Fruit fly (Drosophila melanogaster) whole organism, embryonic: ENCODE results near the gene CG2059.

Source experiments
- Awh ChIP-seq: fragments of 200-800 bp; sonication (Bioruptor generic); IDR thresholded peaks from 2 replicates; pipeline ENCODE4, ENCODE4 v1.3.6; 2022; ENCODE audit warnings: missing biosample characterization, missing genetic modification characterization
- Blimp-1 ChIP-seq: fragments of 200-800 bp; sonication (Bioruptor generic); optimal IDR thresholded peaks from 3 replicates; lab custom pipeline; 2018; ENCODE audit warnings: missing biosample characterization, missing genetic modification characterization, mild to moderate bottlenecking, moderate library complexity, missing genetic modification reagents
- CG10274 ChIP-seq: fragments of 200-800 bp; sonication (Bioruptor generic); optimal IDR thresholded peaks from 3 replicates; lab custom pipeline; 2017; ENCODE audit warnings: missing biosample characterization, mild to moderate bottlenecking, missing genetic modification characterization
- CG10321 ChIP-seq: fragments of 200-800 bp; sonication (Bioruptor generic); IDR thresholded peaks from 2 replicates; pipeline ENCODE4 v1.3.6; 2022; ENCODE audit warnings: missing biosample characterization, missing genetic modification characterization
- CG10431 ChIP-seq: fragments of 200-800 bp; sonication (Bioruptor generic); optimal IDR thresholded peaks from 3 replicates; lab custom pipeline; 2018; ENCODE audit warnings: missing biosample characterization, mild to moderate bottlenecking, missing genetic modification characterization
- CG10565 ChIP-seq: fragments of 200-800 bp; sonication (Bioruptor generic); optimal IDR thresholded peaks from 3 replicates; lab custom pipeline; 2016; ENCODE audit warnings: missing biosample characterization, mild to moderate bottlenecking, missing genetic modification characterization
- CG11085 ChIP-seq: fragments of 200-800 bp; sonication (Bioruptor generic); IDR thresholded peaks from 2 replicates; pipeline ENCODE4 v1.3.6; 2022; ENCODE audit warnings: missing biosample characterization, missing genetic modification characterization
- CG11093 ChIP-seq: fragments of 200-800 bp; sonication (Bioruptor generic); IDR thresholded peaks from 3 replicates; pipeline ENCODE4 v1.3.6; 2022; ENCODE audit warnings: missing biosample characterization, missing genetic modification characterization
- CG11456 ChIP-seq: fragments of 200-800 bp; sonication (Bioruptor generic); IDR thresholded peaks from 3 replicates; pipeline ENCODE4 v1.3.6; 2022; ENCODE audit warnings: missing biosample characterization, missing genetic modification characterization
- CG12659 ChIP-seq: fragments of 200-800 bp; sonication (Bioruptor generic); optimal IDR thresholded peaks from 3 replicates; lab custom pipeline; 2017; ENCODE audit warnings: mild to moderate bottlenecking, missing biosample characterization, missing genetic modification reagents, missing genetic modification characterization
- CG12942 ChIP-seq: fragments of 200-800 bp; sonication (Bioruptor generic); optimal IDR thresholded peaks from 3 replicates; lab custom pipeline; 2016; ENCODE audit warnings: missing biosample characterization, missing genetic modification characterization
- CG14441 ChIP-seq: fragments of 200-800 bp; sonication (Bioruptor generic); IDR thresholded peaks from 2 replicates; pipeline ENCODE4 v1.3.6; 2022; ENCODE audit warnings: missing biosample characterization, missing genetic modification characterization
- CG1647 ChIP-seq: fragments of 200-800 bp; sonication (Bioruptor generic); optimal IDR thresholded peaks from 3 replicates; lab custom pipeline; 2016; ENCODE audit warnings: missing biosample characterization, missing genetic modification characterization
- CG16779 ChIP-seq: fragments of 200-800 bp; sonication (Bioruptor generic); IDR thresholded peaks from 2 replicates; pipeline ENCODE4 v1.3.6; 2022; ENCODE audit warnings: missing biosample characterization, missing genetic modification characterization
- CG16863 ChIP-seq: fragments of 200-800 bp; sonication (Bioruptor generic); optimal IDR thresholded peaks from 3 replicates; lab custom pipeline; 2016; ENCODE audit warnings: missing biosample characterization, missing genetic modification characterization
- CG17328 ChIP-seq: fragments of 200-800 bp; sonication (Bioruptor generic); IDR thresholded peaks from 2 replicates; pipeline ENCODE4 v1.3.6; 2022; ENCODE audit warnings: missing biosample characterization, missing genetic modification characterization
- CG17829 ChIP-seq: fragments of 200-800 bp; optimal IDR thresholded peaks from 2 replicates; lab custom pipeline; 2019; ENCODE audit warnings: missing biosample characterization, mild to moderate bottlenecking, missing genetic modification characterization, moderate library complexity
- CG2712 ChIP-seq: fragments of 200-800 bp; optimal IDR thresholded peaks from 3 replicates; lab custom pipeline; 2019; ENCODE audit warnings: missing biosample characterization, mild to moderate bottlenecking, missing genetic modification characterization, moderate library complexity
- CG2889 ChIP-seq: fragments of 200-800 bp; sonication (Bioruptor generic); IDR thresholded peaks from 3 replicates; pipeline ENCODE4 v1.3.6; 2022; ENCODE audit warnings: missing biosample characterization, missing genetic modification characterization
- CG32772 ChIP-seq: fragments of 200-800 bp; sonication (Bioruptor generic); IDR thresholded peaks from 2 replicates; pipeline ENCODE4 v1.3.6; 2022; ENCODE audit warnings: missing biosample characterization, missing genetic modification characterization
- CG4820 ChIP-seq: fragments of 200-800 bp; sonication (Bioruptor generic); optimal IDR thresholded peaks from 3 replicates; lab custom pipeline; 2016; ENCODE audit warnings: missing biosample characterization, missing genetic modification characterization
- CG6272 ChIP-seq: fragments of 200-800 bp; sonication (Bioruptor generic); IDR thresholded peaks from 2 replicates; pipeline ENCODE4 v1.3.6; 2022; ENCODE audit warnings: missing biosample characterization, missing genetic modification characterization
- CG7987 ChIP-seq: fragments of 200-800 bp; sonication (Bioruptor generic); optimal IDR thresholded peaks from 2 replicates; lab custom pipeline; 2018; ENCODE audit warnings: missing biosample characterization, mild to moderate bottlenecking, missing genetic modification characterization, moderate library complexity
- CG8924 ChIP-seq: fragments of 200-800 bp; optimal IDR thresholded peaks from 3 replicates; lab custom pipeline; 2019; ENCODE audit warnings: missing biosample characterization, mild to moderate bottlenecking, missing genetic modification characterization, moderate library complexity
- CoRest ChIP-seq: fragments of 200-800 bp; sonication (Bioruptor generic); optimal IDR thresholded peaks from 3 replicates; lab custom pipeline; 2018; ENCODE audit warnings: missing biosample characterization, mild to moderate bottlenecking, missing genetic modification characterization, moderate library complexity
- Dbx ChIP-seq: fragments of 200-800 bp; sonication (Bioruptor generic); IDR thresholded peaks from 3 replicates; pipeline ENCODE4 v1.3.6; 2022; ENCODE audit warnings: missing biosample characterization, missing genetic modification characterization
- ERR ChIP-seq: fragments of 200-800 bp; sonication (Bioruptor generic); optimal IDR thresholded peaks from 2 replicates; lab custom pipeline; 2016; ENCODE audit warnings: missing biosample characterization, missing genetic modification characterization
- Elba2 ChIP-seq: fragments of 200-800 bp; sonication (Bioruptor generic); optimal IDR thresholded peaks from 3 replicates; lab custom pipeline; 2016; ENCODE audit warnings: missing biosample characterization, missing genetic modification characterization
- Med ChIP-seq: fragments of 200-800 bp; sonication (Bioruptor generic); peaks from one replicate; lab custom pipeline; 2016; ENCODE audit warnings: missing biosample characterization, missing genetic modification characterization, mild to moderate bottlenecking, inconsistent platforms, moderate library complexity
- Nf-YB ChIP-seq: fragments of 200-800 bp; sonication (Bioruptor generic); optimal IDR thresholded peaks from 3 replicates; lab custom pipeline; 2019; ENCODE audit warnings: missing biosample characterization, mild to moderate bottlenecking, missing genetic modification characterization, moderate library complexity
- Rfx ChIP-seq: fragments of 200-800 bp; sonication (Bioruptor generic); IDR thresholded peaks from 2 replicates; pipeline ENCODE4 v1.3.6; 2022; ENCODE audit warnings: missing biosample characterization, missing genetic modification characterization
- Scr ChIP-seq: fragments of 200-800 bp; sonication (Bioruptor generic); IDR thresholded peaks from 2 replicates; pipeline ENCODE4 v1.3.6; 2022; ENCODE audit warnings: missing biosample characterization, missing genetic modification characterization; ENCODE audit not compliant: partially characterized antibody
- ara ChIP-seq: fragments of 200-800 bp; sonication (Bioruptor generic); IDR thresholded peaks from 2 replicates; pipeline ENCODE4 v1.3.6; 2022; ENCODE audit warnings: missing biosample characterization, missing genetic modification characterization
- bigmax ChIP-seq: fragments of 200-800 bp; sonication (Bioruptor generic); optimal IDR thresholded peaks from 2 replicates; lab custom pipeline; 2018; ENCODE audit warnings: missing biosample characterization, mild to moderate bottlenecking, missing genetic modification characterization
- bowl ChIP-seq: fragments of 200-800 bp; sonication (Bioruptor generic); IDR thresholded peaks from 2 replicates; pipeline ENCODE4 v1.3.6; 2022; ENCODE audit warnings: missing biosample characterization, missing genetic modification characterization
- cato ChIP-seq: fragments of 200-800 bp; sonication (Bioruptor generic); optimal IDR thresholded peaks from 2 replicates; lab custom pipeline; 2016; ENCODE audit warnings: missing biosample characterization, missing genetic modification characterization, borderline replicate concordance
- ewg ChIP-seq: fragments of 200-800 bp; sonication (Bioruptor generic); optimal IDR thresholded peaks from 3 replicates; lab custom pipeline; 2017; ENCODE audit warnings: mild to moderate bottlenecking, missing biosample characterization, missing genetic modification reagents, missing genetic modification characterization
- fd102C ChIP-seq: fragments of 200-800 bp; sonication (Bioruptor generic); optimal IDR thresholded peaks from 2 replicates; lab custom pipeline; 2018; ENCODE audit warnings: missing biosample characterization, mild to moderate bottlenecking, missing genetic modification characterization, moderate library complexity
- fu2 ChIP-seq: fragments of 200-800 bp; sonication (Bioruptor generic); optimal IDR thresholded peaks from 2 replicates; lab custom pipeline; 2016; ENCODE audit warnings: missing biosample characterization, missing genetic modification characterization
- maf-S ChIP-seq: fragments of 200-800 bp; sonication (Bioruptor generic); optimal IDR thresholded peaks from 2 replicates; lab custom pipeline; 2016; ENCODE audit warnings: missing biosample characterization, missing genetic modification characterization
- mam ChIP-seq: fragments of 200-800 bp; sonication (Bioruptor generic); optimal IDR thresholded peaks from 3 replicates; lab custom pipeline; 2016; ENCODE audit warnings: missing biosample characterization, missing genetic modification characterization
- mld ChIP-seq: fragments of 200-800 bp; sonication (Bioruptor generic); IDR thresholded peaks from 3 replicates; pipeline ENCODE4 v1.3.6; 2022; ENCODE audit warnings: missing biosample characterization, missing genetic modification characterization; ENCODE audit not compliant: partially characterized antibody
- pita ChIP-seq: fragments of 200-800 bp; sonication (Bioruptor generic); optimal IDR thresholded peaks from 2 replicates; lab custom pipeline; 2017; ENCODE audit warnings: missing biosample characterization, mild to moderate bottlenecking, missing genetic modification characterization
- sd ChIP-seq: fragments of 200-800 bp; sonication (Bioruptor generic); optimal IDR thresholded peaks from 3 replicates; lab custom pipeline; 2018; ENCODE audit warnings: missing biosample characterization, mild to moderate bottlenecking, missing genetic modification characterization, moderate library complexity
- sens-2 ChIP-seq: fragments of 200-800 bp; sonication (Bioruptor generic); IDR thresholded peaks from 2 replicates; pipeline ENCODE4 v1.3.6; 2022; ENCODE audit warnings: missing biosample characterization, missing genetic modification characterization
- usp ChIP-seq: fragments of >200 bp; optimal IDR thresholded peaks from 2 replicates; lab custom pipeline; 2017; ENCODE audit warnings: missing biosample characterization, missing genetic modification characterization

CG2059 gene

DNA sequence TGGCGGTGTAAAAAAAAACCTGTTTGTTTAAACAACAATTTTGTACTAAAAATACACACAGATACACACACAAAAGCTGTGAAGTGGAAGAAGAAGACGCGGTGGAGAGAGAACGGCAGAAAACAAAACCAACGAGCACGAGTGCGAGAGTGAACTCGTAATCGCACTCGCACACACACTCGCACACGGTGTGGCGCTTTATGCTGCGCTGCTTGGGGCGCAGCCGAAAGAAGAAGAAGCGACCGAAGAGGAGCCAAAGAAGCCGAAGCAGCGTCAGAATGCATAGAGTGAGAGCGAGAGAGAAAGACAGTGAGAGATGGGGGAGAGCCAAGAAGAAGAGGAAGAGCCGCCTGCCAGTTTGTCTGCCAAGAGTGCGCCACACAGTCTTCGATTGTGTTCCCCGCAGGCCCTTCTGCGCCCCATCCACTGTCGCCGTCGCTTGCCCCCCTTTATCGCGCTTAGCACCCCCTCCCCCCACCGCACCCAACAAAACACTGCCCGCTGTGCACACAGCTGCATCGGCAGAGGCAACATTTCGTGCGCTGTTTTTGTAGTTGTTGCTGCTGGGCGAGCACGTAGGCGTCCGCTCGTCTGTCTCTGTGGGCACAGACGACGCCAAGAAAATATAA lies 14.7 kb downstream of the CG2059 start (continued):
- TF ChIP-seq CG32772 (GFP tag; lab: Robert Waterston, UW), result peak; percentile 34; the same call in 1 of the 2 replicates
- no peak for TF ChIP-seq mld

DNA sequence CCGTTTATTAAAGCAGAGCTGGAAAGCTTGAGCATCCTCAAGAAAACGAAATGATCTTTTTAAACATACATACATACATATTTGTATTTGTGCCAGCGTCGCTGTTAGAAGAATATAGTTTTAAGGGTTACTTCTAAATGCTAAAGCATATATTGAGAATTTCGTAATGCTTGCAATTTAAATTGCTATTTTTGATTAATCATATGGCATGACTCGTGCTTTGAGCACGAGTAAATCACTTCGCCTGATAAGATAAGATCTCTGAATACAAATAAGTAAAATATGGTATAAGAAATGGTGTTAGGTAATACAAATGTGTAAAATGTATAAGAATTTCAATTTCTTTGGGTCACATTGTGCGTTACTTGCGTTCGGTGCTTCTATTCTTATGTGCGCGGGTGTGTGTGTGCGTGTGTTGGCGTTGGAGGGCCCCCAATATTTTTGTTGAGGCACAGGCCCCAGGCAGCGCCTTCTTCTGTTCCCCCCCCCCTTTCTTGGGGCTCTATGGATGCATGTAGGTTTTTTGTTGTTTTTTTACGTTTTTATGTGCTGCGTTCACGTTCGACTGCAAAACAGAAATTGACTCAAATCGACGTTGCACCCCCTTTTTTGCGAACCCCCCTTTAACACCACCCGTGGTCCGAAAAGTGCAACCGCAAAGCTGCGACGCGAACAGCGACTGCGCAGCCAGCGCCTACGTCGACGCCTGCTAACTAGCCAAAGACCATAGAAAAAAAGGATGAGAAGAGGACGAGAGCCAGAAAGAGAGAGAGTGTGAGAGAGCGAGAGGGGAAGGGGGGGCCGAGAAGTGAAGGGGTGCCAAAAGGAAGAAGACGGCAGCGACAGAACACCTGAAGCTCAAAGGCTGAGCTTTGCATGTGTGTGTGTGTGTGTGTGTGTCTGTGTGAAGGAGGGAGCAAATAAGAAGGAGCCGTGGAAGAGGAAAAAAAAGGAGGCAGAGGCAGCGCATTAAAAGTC lies 15.5 kb downstream of the CG2059 start:
- TF ChIP-seq Blimp-1 (GFP tag; lab: Kevin White, UChicago), result no peak
- no peak for TF ChIP-seq CG12942 (GFP tag; lab: Kevin White, UChicago)
- peak; percentile 28; the same call in 1 of the 2 replicates for TF ChIP-seq ara (GFP tag; lab: Robert Waterston, UW)
- TF ChIP-seq Dbx (GFP tag; lab: Robert Waterston, UW), result no peak
- TF ChIP-seq Elba2 (GFP tag; lab: Kevin White, UChicago), result no peak
- TF ChIP-seq CG2889 (GFP tag; lab: Robert Waterston, UW), result no peak
- TF ChIP-seq CG1647 (GFP tag; lab: Kevin White, UChicago), result no peak
- TF ChIP-seq CG11085 (GFP tag; lab: Robert Waterston, UW), result peak; percentile 39; the same call in 1 of the 2 replicates
- TF ChIP-seq CG8924 (tag; lab: Kevin White, UChicago), result peak; percentile 69
- no peak for TF ChIP-seq CG10321
- TF ChIP-seq ewg (GFP tag; lab: Kevin White, UChicago), result peak; percentile 19
- TF ChIP-seq CG16863 (GFP tag; lab: Kevin White, UChicago), result peak; percentile 61
- TF ChIP-seq bigmax (GFP tag; lab: Kevin White, UChicago), result no peak
- peak; percentile 14 for TF ChIP-seq CG10565 (GFP tag; lab: Kevin White, UChicago)
- TF ChIP-seq CG17829 (tag; lab: Kevin White, UChicago), result peak; percentile 43
- TF ChIP-seq CG7987 (GFP tag; lab: Kevin White, UChicago), result no peak
- TF ChIP-seq CG6272, result no peak
- no peak for TF ChIP-seq cato (GFP tag; lab: Kevin White, UChicago)
- peak; percentile 34; the same call in 1 of the 2 replicates for TF ChIP-seq Rfx (GFP tag; lab: Robert Waterston, UW)
- no peak for TF ChIP-seq CG16779
- TF ChIP-seq fd102C (GFP tag; lab: Kevin White, UChicago), result no peak
- no peak for TF ChIP-seq mam (GFP tag; lab: Kevin White, UChicago)
- TF ChIP-seq Nf-YB (GFP tag; lab: Kevin White, UChicago), result peak; percentile 49
- TF ChIP-seq CG14441 (GFP tag; lab: Robert Waterston, UW), result 0 out of 2 replicates have a peak, but pooled peaks have one; percentile 36
- no peak for TF ChIP-seq pita (GFP tag; lab: Kevin White, UChicago)
- TF ChIP-seq ERR (GFP tag; lab: Kevin White, UChicago), result no peak
- TF ChIP-seq CG4820 (GFP tag; lab: Kevin White, UChicago), result peak; percentile 52
- peak; percentile 77 for TF ChIP-seq Med (GFP tag; lab: Kevin White, UChicago)
- peak; percentile 70 for TF ChIP-seq CG2712
- TF ChIP-seq CG10274, result peak; percentile 48
- peak; percentile 23; the same call in 1 of the 2 replicates for TF ChIP-seq CG17328 (GFP tag; lab: Robert Waterston, UW)
- TF ChIP-seq usp (GFP tag; lab: Kevin White, UChicago), result no peak
- TF ChIP-seq sens-2 (GFP tag; lab: Robert Waterston, UW), result no peak
- TF ChIP-seq fu2 (GFP tag; lab: Kevin White, UChicago), result no peak
- peak; percentile 43 for TF ChIP-seq CG10431
- no peak for TF ChIP-seq maf-S
- 0 out of 3 replicates have a peak, but pooled peaks have one; percentile 7 for TF ChIP-seq CG11093 (GFP tag; lab: Robert Waterston, UW)
- TF ChIP-seq sd, result no peak
- no peak for TF ChIP-seq Scr (GFP tag; lab: Robert Waterston, UW)
- TF ChIP-seq CoRest, result peak; percentile 82
- 0 out of 3 replicates have a peak, but pooled peaks have one; percentile 10 for TF ChIP-seq CG11456 (GFP tag; lab: Robert Waterston, UW)
- TF ChIP-seq CG12659 (GFP tag; lab: Kevin White, UChicago), result peak; percentile 60
- peak; percentile 55; the same call in 1 of the 2 replicates for TF ChIP-seq Awh (GFP tag; lab: Robert Waterston, UW)
- no peak for TF ChIP-seq bowl (GFP tag; lab: Robert Waterston, UW)
